Worm (Caenorhabditis elegans) whole organism, mixed stage, embryonic: ENCODE measurements around the gene gst-34.

Source experiments
- ces-1 ChIP-seq: fragments of 150-350 bp; optimal IDR thresholded peaks from 2 replicates; lab custom pipeline; 2014; ENCODE audit warnings: missing biosample characterization, missing genetic modification reagents, missing genetic modification characterization
- elt-3 ChIP-seq: fragments of 150-350 bp; optimal IDR thresholded peaks from 2 replicates; lab custom pipeline; 2014; ENCODE audit warnings: missing biosample characterization, missing genetic modification characterization
- nhr-237 ChIP-seq: fragments of 150-350 bp; optimal IDR thresholded peaks from 2 replicates; lab custom pipeline; 2014; ENCODE audit warnings: missing biosample characterization, missing genetic modification characterization
- nhr-76 ChIP-seq: sonication (generic microtip); optimal IDR thresholded peaks from 2 replicates; lab custom pipeline; 2017; ENCODE audit warnings: missing biosample characterization, missing genetic modification characterization
- pha-4 ChIP-seq: fragments of 150-350 bp; optimal IDR thresholded peaks from 2 replicates; lab custom pipeline; 2018; ENCODE audit warnings: missing biosample characterization, missing genetic modification reagents, missing genetic modification characterization
- unc-39 ChIP-seq: fragments of 150-350 bp; optimal IDR thresholded peaks from 2 replicates; lab custom pipeline; 2014; ENCODE audit warnings: missing biosample characterization, missing genetic modification characterization
- ztf-11 ChIP-seq: fragments of 150-350 bp; optimal IDR thresholded peaks from 2 replicates; lab custom pipeline; 2014; ENCODE audit warnings: missing biosample characterization, missing genetic modification characterization

ce11 chrII:15143729-15144128, 39.3 kb downstream of the gst-34 start:
- TF ChIP-seq unc-39 (tag; lab: Kevin White, UChicago) (no peak), ztf-11 (tag; lab: Kevin White, UChicago) (no peak), pha-4 (tag; lab: Kevin White, UChicago) (no peak), ces-1 (GFP tag; lab: Kevin White, UChicago) (no peak), elt-3 (tag; lab: Kevin White, UChicago) (no peak), nhr-237 (no peak), nhr-76 (no peak)
